Fruit fly (Drosophila melanogaster) whole organism, embryonic: ENCODE measurements around the gene COX7AL2.
A peak's percentile ranks its signal among the peaks of the same experiment; 100 is the strongest.

Experiments
- Awh ChIP-seq: fragments of 200-800 bp; sonication (Bioruptor generic); IDR thresholded peaks from 2 replicates; pipeline ENCODE4, ENCODE4 v1.3.6; 2022; ENCODE audit warnings: missing biosample characterization, missing genetic modification characterization
- CG10274 ChIP-seq: fragments of 200-800 bp; sonication (Bioruptor generic); optimal IDR thresholded peaks from 3 replicates; lab custom pipeline; 2017; ENCODE audit warnings: missing biosample characterization, mild to moderate bottlenecking, missing genetic modification characterization
- CG10565 ChIP-seq: fragments of 200-800 bp; sonication (Bioruptor generic); optimal IDR thresholded peaks from 3 replicates; lab custom pipeline; 2016; ENCODE audit warnings: missing biosample characterization, mild to moderate bottlenecking, missing genetic modification characterization
- CG11456 ChIP-seq: fragments of 200-800 bp; sonication (Bioruptor generic); IDR thresholded peaks from 3 replicates; pipeline ENCODE4 v1.3.6; 2022; ENCODE audit warnings: missing biosample characterization, missing genetic modification characterization
- CG12299 ChIP-seq: fragments of 200-800 bp; sonication (Bioruptor generic); optimal IDR thresholded peaks from 2 replicates; lab custom pipeline; 2018; ENCODE audit warnings: missing biosample characterization, mild to moderate bottlenecking, missing genetic modification characterization
- CG12391 ChIP-seq: fragments of 200-800 bp; sonication (Bioruptor generic); optimal IDR thresholded peaks from 3 replicates; lab custom pipeline; 2018; ENCODE audit warnings: missing biosample characterization, mild to moderate bottlenecking, missing genetic modification characterization, moderate library complexity
- CG13287 ChIP-seq: fragments of 200-800 bp; sonication (Bioruptor generic); IDR thresholded peaks from 2 replicates; pipeline ENCODE4 v1.3.6; 2022; ENCODE audit warnings: missing biosample characterization, missing genetic modification characterization; ENCODE audit not compliant: partially characterized antibody
- CG17361 ChIP-seq: fragments of 200-800 bp; sonication (Bioruptor generic); IDR thresholded peaks from 3 replicates; pipeline ENCODE4 v1.3.6; 2022; ENCODE audit warnings: missing biosample characterization, missing genetic modification characterization
- CG30020 ChIP-seq: fragments of 200-800 bp; optimal IDR thresholded peaks from 2 replicates; lab custom pipeline; 2019; ENCODE audit warnings: missing biosample characterization, mild to moderate bottlenecking, missing genetic modification characterization, moderate library complexity
- CG31441 ChIP-seq: fragments of 200-800 bp; sonication (Bioruptor generic); IDR thresholded peaks from 2 replicates; pipeline ENCODE4 v1.3.6; 2022; ENCODE audit warnings: missing biosample characterization, missing genetic modification characterization
- CG33213 ChIP-seq: fragments of 200-800 bp; sonication (Bioruptor generic); optimal IDR thresholded peaks from 3 replicates; lab custom pipeline; 2016; ENCODE audit warnings: missing biosample characterization, missing genetic modification characterization
- CG34376 ChIP-seq: fragments of 200-800 bp; sonication (Bioruptor generic); optimal IDR thresholded peaks from 2 replicates; lab custom pipeline; 2018; ENCODE audit warnings: missing biosample characterization, mild to moderate bottlenecking, missing genetic modification characterization
- CG6654 ChIP-seq: fragments of 200-800 bp; sonication (Bioruptor generic); optimal IDR thresholded peaks from 2 replicates; lab custom pipeline; 2017; ENCODE audit warnings: missing biosample characterization, mild to moderate bottlenecking, missing genetic modification characterization
- CG7271 ChIP-seq: fragments of 200-800 bp; sonication (Bioruptor generic); optimal IDR thresholded peaks from 2 replicates; lab custom pipeline; 2018; ENCODE audit warnings: missing biosample characterization, mild to moderate bottlenecking, missing genetic modification characterization, moderate library complexity
- CG9437 ChIP-seq: fragments of 200-800 bp; sonication (Bioruptor generic); optimal IDR thresholded peaks from 2 replicates; lab custom pipeline; 2018; ENCODE audit warnings: missing biosample characterization, mild to moderate bottlenecking, missing genetic modification characterization
- CG9797 ChIP-seq: fragments of 200-800 bp; sonication (Bioruptor generic); optimal IDR thresholded peaks from 3 replicates; lab custom pipeline; 2018; ENCODE audit warnings: missing biosample characterization, mild to moderate bottlenecking, missing genetic modification characterization
- D19B ChIP-seq: fragments of 200-800 bp; sonication (Bioruptor generic); optimal IDR thresholded peaks from 2 replicates; lab custom pipeline; 2017; ENCODE audit warnings: missing biosample characterization, mild to moderate bottlenecking, missing genetic modification characterization
- Hand ChIP-seq: fragments of 200-800 bp; sonication (Bioruptor generic); optimal IDR thresholded peaks from 2 replicates; lab custom pipeline; 2017; ENCODE audit warnings: mild to moderate bottlenecking, missing biosample characterization, missing genetic modification reagents, missing genetic modification characterization
- Jarid2 ChIP-seq: fragments of 200-800 bp; sonication (Bioruptor generic); optimal IDR thresholded peaks from 3 replicates; lab custom pipeline; 2017; ENCODE audit warnings: mild to moderate bottlenecking, missing biosample characterization, missing genetic modification reagents, missing genetic modification characterization
- Kr ChIP-seq: fragments of 200-800 bp; sonication (Bioruptor generic); optimal IDR thresholded peaks from 2 replicates; lab custom pipeline; 2017; ENCODE audit warnings: missing biosample characterization, mild to moderate bottlenecking, missing genetic modification characterization
- MTF-1 ChIP-seq: fragments of 200-800 bp; sonication (Bioruptor generic); optimal IDR thresholded peaks from 2 replicates; lab custom pipeline; 2018; ENCODE audit warnings: missing biosample characterization, mild to moderate bottlenecking, missing genetic modification characterization, borderline replicate concordance
- Med ChIP-seq: fragments of 200-800 bp; sonication (Bioruptor generic); peaks from one replicate; lab custom pipeline; 2016; ENCODE audit warnings: missing biosample characterization, missing genetic modification characterization, mild to moderate bottlenecking, inconsistent platforms, moderate library complexity
- Oli ChIP-seq: fragments of 200-800 bp; sonication (Bioruptor generic); optimal IDR thresholded peaks from 2 replicates; lab custom pipeline; 2018; ENCODE audit warnings: missing biosample characterization, mild to moderate bottlenecking, missing genetic modification characterization, moderate library complexity
- Opbp ChIP-seq: fragments of 200-800 bp; sonication (Bioruptor generic); IDR thresholded peaks from 3 replicates; pipeline ENCODE4 v1.3.6; 2022; ENCODE audit warnings: missing biosample characterization, missing genetic modification characterization; ENCODE audit not compliant: partially characterized antibody
- ara ChIP-seq: fragments of 200-800 bp; sonication (Bioruptor generic); IDR thresholded peaks from 2 replicates; pipeline ENCODE4 v1.3.6; 2022; ENCODE audit warnings: missing biosample characterization, missing genetic modification characterization
- az2 ChIP-seq: fragments of 200-800 bp; sonication (Bioruptor generic); optimal IDR thresholded peaks from 3 replicates; lab custom pipeline; 2016; ENCODE audit warnings: missing biosample characterization, missing genetic modification characterization
- bab2 ChIP-seq: fragments of 200-800 bp; sonication (Bioruptor generic); optimal IDR thresholded peaks from 2 replicates; lab custom pipeline; 2016; ENCODE audit warnings: missing biosample characterization, missing genetic modification characterization
- bigmax ChIP-seq: fragments of 200-800 bp; sonication (Bioruptor generic); optimal IDR thresholded peaks from 2 replicates; lab custom pipeline; 2018; ENCODE audit warnings: missing biosample characterization, mild to moderate bottlenecking, missing genetic modification characterization
- bowl ChIP-seq: fragments of 200-800 bp; sonication (Bioruptor generic); IDR thresholded peaks from 2 replicates; pipeline ENCODE4 v1.3.6; 2022; ENCODE audit warnings: missing biosample characterization, missing genetic modification characterization
- cas ChIP-seq: fragments of 200-800 bp; sonication (Bioruptor generic); IDR thresholded peaks from 2 replicates; pipeline ENCODE4 v1.3.6; 2022; ENCODE audit warnings: missing biosample characterization, missing genetic modification characterization
- dmrt11E ChIP-seq: fragments of 200-800 bp; sonication (Bioruptor generic); optimal IDR thresholded peaks from 3 replicates; lab custom pipeline; 2018; ENCODE audit warnings: missing biosample characterization, mild to moderate bottlenecking, missing genetic modification characterization, moderate library complexity
- exex ChIP-seq: fragments of 200-800 bp; sonication (Bioruptor generic); optimal IDR thresholded peaks from 4 replicates; lab custom pipeline; 2018; ENCODE audit warnings: missing biosample characterization, mild to moderate bottlenecking, missing genetic modification characterization, moderate library complexity
- fd64A ChIP-seq: fragments of 200-800 bp; sonication (Bioruptor generic); optimal IDR thresholded peaks from 3 replicates; lab custom pipeline; 2018; ENCODE audit warnings: missing biosample characterization, mild to moderate bottlenecking, missing genetic modification characterization
- fd96Cb ChIP-seq: fragments of 200-800 bp; sonication (Bioruptor generic); optimal IDR thresholded peaks from 2 replicates; lab custom pipeline; 2018; ENCODE audit warnings: missing biosample characterization, mild to moderate bottlenecking, missing genetic modification characterization, moderate library complexity
- gce ChIP-seq: fragments of 200-800 bp; sonication (Bioruptor generic); IDR thresholded peaks from 3 replicates; pipeline ENCODE4 v1.3.6; 2022; ENCODE audit warnings: missing biosample characterization, missing genetic modification characterization
- gcm ChIP-seq: fragments of 200-800 bp; sonication (Bioruptor generic); optimal IDR thresholded peaks from 2 replicates; lab custom pipeline; 2019; ENCODE audit warnings: missing biosample characterization, mild to moderate bottlenecking, missing genetic modification characterization, moderate library complexity
- gem ChIP-seq: fragments of 200-800 bp; sonication (Bioruptor generic); optimal IDR thresholded peaks from 2 replicates; lab custom pipeline; 2019; ENCODE audit warnings: missing biosample characterization, mild to moderate bottlenecking, missing genetic modification characterization, moderate library complexity
- gfzf ChIP-seq: fragments of 200-800 bp; sonication (Bioruptor generic); optimal IDR thresholded peaks from 2 replicates; lab custom pipeline; 2016; ENCODE audit warnings: missing biosample characterization, mild to moderate bottlenecking, missing genetic modification characterization, moderate library complexity
- hth ChIP-seq: fragments of >200 bp; optimal IDR thresholded peaks from 2 replicates; lab custom pipeline; 2017; ENCODE audit warnings: inconsistent platforms
- lbe ChIP-seq: fragments of 200-800 bp; sonication (Bioruptor generic); optimal IDR thresholded peaks from 2 replicates; lab custom pipeline; 2016; ENCODE audit warnings: missing biosample characterization, mild to moderate bottlenecking, missing genetic modification characterization
- pan ChIP-seq, 4 experiments: fragments of >200 bp in 3 of 4; fragments of 200-800 bp in 1 of 4; sonication (Bioruptor generic) in 1 of 4; optimal IDR thresholded peaks in 3 of 4; IDR thresholded peaks in 1 of 4; 2 replicates each; pipeline versions ENCODE4 v1.3.6 to Lab custom; 2017 to 2022; ENCODE audit warnings: missing biosample characterization in 2 of 4, missing genetic modification characterization in 2 of 4, mixed read lengths in 1 of 4
- row ChIP-seq: fragments of 200-800 bp; sonication (Bioruptor generic); IDR thresholded peaks from 3 replicates; pipeline ENCODE4 v1.3.6; 2022; ENCODE audit warnings: missing biosample characterization, missing genetic modification characterization
- sd ChIP-seq: fragments of 200-800 bp; sonication (Bioruptor generic); optimal IDR thresholded peaks from 3 replicates; lab custom pipeline; 2018; ENCODE audit warnings: missing biosample characterization, mild to moderate bottlenecking, missing genetic modification characterization, moderate library complexity
- sim ChIP-seq: fragments of 200-800 bp; sonication (Bioruptor generic); IDR thresholded peaks from 2 replicates; pipeline ENCODE4 v1.3.6; 2022; ENCODE audit warnings: missing biosample characterization, missing genetic modification characterization
- tgo ChIP-seq: fragments of 200-800 bp; sonication (Bioruptor generic); IDR thresholded peaks from 3 replicates; pipeline ENCODE4 v1.3.6; 2022; ENCODE audit warnings: missing biosample characterization, missing genetic modification characterization
- tin ChIP-seq: fragments of 200-800 bp; sonication (Bioruptor generic); optimal IDR thresholded peaks from 3 replicates; lab custom pipeline; 2016; ENCODE audit warnings: missing biosample characterization, missing genetic modification characterization
- ttk ChIP-seq: fragments of 200-800 bp; sonication (Bioruptor generic); IDR thresholded peaks from 2 replicates; pipeline ENCODE4 v2.1.2; 2022; ENCODE audit warnings: missing biosample characterization, missing genetic modification characterization
- wek ChIP-seq: fragments of 200-800 bp; sonication (Bioruptor generic); optimal IDR thresholded peaks from 3 replicates; lab custom pipeline; 2018; ENCODE audit warnings: missing biosample characterization, mild to moderate bottlenecking, missing genetic modification characterization, moderate library complexity
- zen ChIP-seq: fragments of 200-800 bp; sonication (Bioruptor generic); optimal IDR thresholded peaks from 3 replicates; lab custom pipeline; 2018; ENCODE audit warnings: missing biosample characterization, mild to moderate bottlenecking, missing genetic modification characterization, moderate library complexity
- zfh1 ChIP-seq: fragments of 200-800 bp; sonication (Bioruptor generic); IDR thresholded peaks from 3 replicates; pipeline ENCODE4 v1.3.6; 2022; ENCODE audit warnings: missing biosample characterization, missing genetic modification characterization

Gene COX7AL2

DNA sequence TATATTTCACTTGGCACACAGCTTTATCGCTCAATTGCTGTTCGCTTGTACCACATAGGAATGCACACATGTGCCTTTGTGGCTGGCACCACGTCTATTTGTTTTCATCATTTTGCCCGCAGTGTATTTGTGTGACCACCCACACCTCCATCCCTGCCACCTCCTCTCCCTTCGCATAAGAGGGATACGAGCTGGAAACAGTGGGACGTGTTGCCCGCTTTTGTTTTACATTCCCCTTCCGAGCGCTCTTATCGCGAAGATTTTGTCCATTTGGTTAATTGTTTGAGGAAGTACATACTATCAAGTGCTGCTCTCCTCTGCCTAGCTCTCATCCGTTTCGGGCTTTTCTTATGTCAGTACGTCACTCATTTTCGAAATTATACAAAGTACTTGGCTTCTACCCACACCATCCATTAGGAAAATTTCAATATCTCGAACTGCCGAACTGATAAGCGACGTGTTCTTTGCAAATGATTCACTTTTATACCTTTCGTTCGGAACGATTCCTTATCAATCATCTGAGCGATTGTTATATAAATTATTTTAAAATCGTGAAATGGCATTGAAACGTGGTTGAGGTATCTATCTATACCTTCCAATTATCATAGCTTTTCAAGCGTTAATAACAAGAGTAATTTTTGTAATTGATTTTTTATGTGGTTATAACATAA is 30.6 kb upstream of the COX7AL2 start (continued):
- TF ChIP-seq Med (GFP tag; lab: Kevin White, UChicago): peak; percentile 74
- TF ChIP-seq CG34376 (GFP tag; lab: Kevin White, UChicago): peak; percentile 38
- no peak for TF ChIP-seq ttk
- no peak for TF ChIP-seq gcm (GFP tag; lab: Kevin White, UChicago)
- TF ChIP-seq dmrt11E (tag; lab: Kevin White, UChicago): no peak
- TF ChIP-seq Oli (tag; lab: Kevin White, UChicago): no peak
- TF ChIP-seq wek (GFP tag; lab: Kevin White, UChicago): no peak
- no peak for TF ChIP-seq CG12391 (tag; lab: Kevin White, UChicago)
- TF ChIP-seq CG9797 (GFP tag; lab: Kevin White, UChicago): no peak
- no peak for TF ChIP-seq CG13287 (GFP tag; lab: Robert Waterston, UW)
- TF ChIP-seq gem: no peak
- TF ChIP-seq bigmax: no peak
- no peak for TF ChIP-seq cas (GFP tag; lab: Robert Waterston, UW)
- TF ChIP-seq ara (GFP tag; lab: Robert Waterston, UW): peak; percentile 18; the same call in 1 of the 2 replicates
- TF ChIP-seq CG30020 (tag; lab: Kevin White, UChicago): no peak
- no peak for TF ChIP-seq Kr (GFP tag; lab: Kevin White, UChicago)
- no peak for TF ChIP-seq MTF-1 (GFP tag; lab: Kevin White, UChicago)
- TF ChIP-seq sim (GFP tag; lab: Robert Waterston, UW): no peak
- TF ChIP-seq bowl (GFP tag; lab: Robert Waterston, UW): no peak
- TF ChIP-seq pan (optimal IDR thresholded peaks at IDR 0.05; lab: Kevin White, UChicago): no peak
- no peak for TF ChIP-seq pan (GFP tag; optimal IDR thresholded peaks at IDR 0.05 in 1 of 2, IDR thresholded peaks at IDR 0.05 in 1 of 2)
- TF ChIP-seq CG10274 (GFP tag; lab: Kevin White, UChicago): no peak
- TF ChIP-seq fd96Cb (tag; lab: Kevin White, UChicago): no peak
- TF ChIP-seq CG31441 (GFP tag; lab: Robert Waterston, UW): no peak
- no peak for TF ChIP-seq Hand (GFP tag; lab: Kevin White, UChicago)
- TF ChIP-seq row: no peak
- no peak for TF ChIP-seq CG17361 (GFP tag; lab: Robert Waterston, UW)
- peak; percentile 10 for TF ChIP-seq lbe (GFP tag; lab: Kevin White, UChicago)
- no peak for TF ChIP-seq CG11456 (GFP tag; lab: Robert Waterston, UW)
- TF ChIP-seq CG12299 (tag; lab: Kevin White, UChicago): no peak
- no peak for TF ChIP-seq tin (GFP tag; lab: Kevin White, UChicago)
- TF ChIP-seq CG7271: no peak
- TF ChIP-seq hth (lab: Kevin White, UChicago): no peak
- no peak for TF ChIP-seq CG9437 (GFP tag; lab: Kevin White, UChicago)
- TF ChIP-seq Awh (GFP tag; lab: Robert Waterston, UW): no peak
- TF ChIP-seq gfzf: no peak
- TF ChIP-seq Opbp (GFP tag; lab: Robert Waterston, UW): no peak
- no peak for TF ChIP-seq gce (GFP tag; lab: Robert Waterston, UW)
- TF ChIP-seq sd (tag; lab: Kevin White, UChicago): peak; percentile 34
- TF ChIP-seq az2 (GFP tag; lab: Kevin White, UChicago): no peak
- TF ChIP-seq zen (tag; lab: Kevin White, UChicago): no peak
- TF ChIP-seq Jarid2 (GFP tag; lab: Kevin White, UChicago): no peak
- no peak for TF ChIP-seq CG33213 (GFP tag; lab: Kevin White, UChicago)
- TF ChIP-seq tgo (GFP tag; lab: Robert Waterston, UW): no peak
- 0 out of 3 replicates have a peak, but pooled peaks have one; percentile 14 for TF ChIP-seq zfh1
- no peak for TF ChIP-seq CG6654 (GFP tag; lab: Kevin White, UChicago)
- no peak for TF ChIP-seq fd64A (GFP tag; lab: Kevin White, UChicago)
- TF ChIP-seq bab2: no peak
- peak; percentile 94 for TF ChIP-seq exex (tag; lab: Kevin White, UChicago)
- no peak for TF ChIP-seq D19B (GFP tag; lab: Kevin White, UChicago)
- TF ChIP-seq CG10565 (GFP tag; lab: Kevin White, UChicago): no peak
